Worm (Caenorhabditis elegans): ENCODE data around the gene jmjd-2.

- no peak for TF ChIP-seq D1046.2 (GFP tag; IDR thresholded peaks at IDR 0.05)
- no peak for TF ChIP-seq lir-3 (tag; optimal IDR thresholded peaks at IDR 0.05)
- no peak for TF ChIP-seq fos-1 (tag; optimal IDR thresholded peaks at IDR 0.05)
- no peak for TF ChIP-seq lin-29 (GFP tag; IDR thresholded peaks at IDR 0.05)
- no peak for TF ChIP-seq egl-27 (tag; optimal IDR thresholded peaks at IDR 0.05)
- TF ChIP-seq ctbp-1 (GFP tag; IDR thresholded peaks at IDR 0.05), result no peak
- no peak for TF ChIP-seq unc-62 (GFP tag; optimal IDR thresholded peaks at IDR 0.05 in 1 of 2)
- no peak for TF ChIP-seq unc-62 (tag; optimal IDR thresholded peaks at IDR 0.05)
- no peak for TF ChIP-seq nhr-6 (tag; optimal IDR thresholded peaks at IDR 0.05)
- TF ChIP-seq ceh-44 (GFP tag; IDR thresholded peaks at IDR 0.05), result no peak
These were observed 55.9 kb downstream of the jmjd-2 start for ce11 chrII:14187456-14187855.
